Fruit fly (Drosophila melanogaster) whole organism, prepupa: ENCODE data around the gene Proc-R.

Experiments used
- CG10631 ChIP-seq: fragments of 200-800 bp; sonication (Bioruptor generic); optimal IDR thresholded peaks from 2 replicates; lab custom pipeline; 2016; ENCODE audit warnings: missing biosample characterization, missing genetic modification characterization
- CG10669 ChIP-seq: fragments of 200-800 bp; sonication (Bioruptor generic); optimal IDR thresholded peaks from 3 replicates; lab custom pipeline; 2018; ENCODE audit warnings: missing biosample characterization, mild to moderate bottlenecking, missing genetic modification characterization, moderate library complexity
- CG11294 ChIP-seq: fragments of 200-800 bp; sonication (Bioruptor generic); IDR thresholded peaks from 2 replicates; pipeline ENCODE4 v1.3.6; 2022; ENCODE audit warnings: missing biosample characterization, missing genetic modification characterization
- CG15336 ChIP-seq: fragments of 200-800 bp; sonication (Bioruptor generic); IDR thresholded peaks from 2 replicates; pipeline ENCODE4 v1.3.6; 2022; ENCODE audit warnings: missing biosample characterization, missing genetic modification characterization
- CG1621 ChIP-seq: fragments of 200-800 bp; sonication (Bioruptor generic); optimal IDR thresholded peaks from 3 replicates; lab custom pipeline; 2018; ENCODE audit warnings: missing biosample characterization, mild to moderate bottlenecking, missing genetic modification characterization
- CG3032 ChIP-seq: fragments of 200-800 bp; optimal IDR thresholded peaks from 2 replicates; lab custom pipeline; 2019; ENCODE audit warnings: missing biosample characterization, mild to moderate bottlenecking, missing genetic modification characterization, moderate library complexity
- CG32006 ChIP-seq: fragments of 200-800 bp; sonication (Bioruptor generic); optimal IDR thresholded peaks from 3 replicates; lab custom pipeline; 2017; ENCODE audit warnings: missing biosample characterization, mild to moderate bottlenecking, missing genetic modification characterization
- CG4318 ChIP-seq: fragments of 200-800 bp; sonication (Bioruptor generic); optimal IDR thresholded peaks from 3 replicates; lab custom pipeline; 2017; ENCODE audit warnings: missing biosample characterization, mild to moderate bottlenecking, missing genetic modification characterization
- CG6163 ChIP-seq: fragments of 200-800 bp; sonication (Bioruptor generic); IDR thresholded peaks from 3 replicates; pipeline ENCODE4 v1.3.6; 2022; ENCODE audit warnings: missing biosample characterization, missing genetic modification characterization
- CG6276 ChIP-seq: fragments of 200-800 bp; sonication (Bioruptor generic); optimal IDR thresholded peaks from 2 replicates; lab custom pipeline; 2017; ENCODE audit warnings: missing biosample characterization, mild to moderate bottlenecking, missing genetic modification characterization
- CG6792 ChIP-seq: fragments of 200-800 bp; sonication (Bioruptor generic); optimal IDR thresholded peaks from 3 replicates; lab custom pipeline; 2016; ENCODE audit warnings: missing biosample characterization, missing genetic modification characterization
- CG6808 ChIP-seq: fragments of 200-800 bp; sonication (Bioruptor generic); optimal IDR thresholded peaks from 3 replicates; lab custom pipeline; 2017; ENCODE audit warnings: missing biosample characterization, missing genetic modification characterization, mild to moderate bottlenecking, moderate library complexity, missing genetic modification reagents
- CG6854 ChIP-seq: fragments of 200-800 bp; sonication (Bioruptor generic); optimal IDR thresholded peaks from 2 replicates; lab custom pipeline; 2017; ENCODE audit warnings: missing biosample characterization, mild to moderate bottlenecking, missing genetic modification characterization
- CG8119 ChIP-seq: fragments of 200-800 bp; sonication (Bioruptor generic); IDR thresholded peaks from 3 replicates; pipeline ENCODE4 v1.3.6; 2022; ENCODE audit warnings: missing biosample characterization, missing genetic modification characterization
- CG8319 ChIP-seq: fragments of 200-800 bp; sonication (Bioruptor generic); optimal IDR thresholded peaks from 3 replicates; lab custom pipeline; 2016; ENCODE audit warnings: missing biosample characterization, missing genetic modification characterization
- CG9139 ChIP-seq: fragments of 200-800 bp; sonication (Bioruptor generic); optimal IDR thresholded peaks from 3 replicates; lab custom pipeline; 2017; ENCODE audit warnings: missing biosample characterization, mild to moderate bottlenecking, missing genetic modification characterization
- Eip78C ChIP-seq: fragments of 200-800 bp; sonication (Bioruptor generic); peaks from one replicate; lab custom pipeline; 2016; ENCODE audit warnings: missing biosample characterization, missing genetic modification characterization
- Eip93F ChIP-seq: fragments of 200-800 bp; sonication (Bioruptor generic); optimal IDR thresholded peaks from 2 replicates; lab custom pipeline; 2016; ENCODE audit warnings: missing biosample characterization, mild to moderate bottlenecking, missing genetic modification characterization
- Ets21C ChIP-seq: fragments of 200-800 bp; sonication (Bioruptor generic); optimal IDR thresholded peaks from 3 replicates; lab custom pipeline; 2016; ENCODE audit warnings: missing biosample characterization, missing genetic modification characterization
- Ets96B ChIP-seq: fragments of 200-800 bp; optimal IDR thresholded peaks from 2 replicates; lab custom pipeline; 2019; ENCODE audit warnings: missing biosample characterization, mild to moderate bottlenecking, missing genetic modification characterization, moderate library complexity
- Gug ChIP-seq: fragments of 200-800 bp; sonication (Bioruptor generic); IDR thresholded peaks from 2 replicates; pipeline ENCODE4 v1.3.6; 2022; ENCODE audit warnings: missing biosample characterization, missing genetic modification characterization
- Hr39 ChIP-seq: fragments of 200-800 bp; sonication (Bioruptor generic); optimal IDR thresholded peaks from 2 replicates; lab custom pipeline; 2016; ENCODE audit warnings: missing biosample characterization, missing genetic modification characterization
- Hr4 ChIP-seq: fragments of 200-800 bp; sonication (Bioruptor generic); optimal IDR thresholded peaks from 3 replicates; lab custom pipeline; 2016; ENCODE audit warnings: missing biosample characterization, missing genetic modification characterization
- Lpt ChIP-seq: fragments of 200-800 bp; sonication (Bioruptor generic); optimal IDR thresholded peaks from 3 replicates; lab custom pipeline; 2016; ENCODE audit warnings: missing biosample characterization, missing genetic modification characterization
- OdsH ChIP-seq: fragments of 200-800 bp; sonication (Bioruptor generic); optimal IDR thresholded peaks from 3 replicates; lab custom pipeline; 2016; ENCODE audit warnings: missing biosample characterization, missing genetic modification characterization
- Smox ChIP-seq: fragments of 200-800 bp; sonication (Bioruptor generic); optimal IDR thresholded peaks from 3 replicates; lab custom pipeline; 2016; ENCODE audit warnings: missing biosample characterization, missing genetic modification characterization
- Sox102F ChIP-seq: fragments of 200-800 bp; sonication (Bioruptor generic); optimal IDR thresholded peaks from 2 replicates; lab custom pipeline; 2016; ENCODE audit warnings: missing biosample characterization, mild to moderate bottlenecking, missing genetic modification characterization
- Sox14 ChIP-seq: fragments of 200-800 bp; sonication (Bioruptor generic); optimal IDR thresholded peaks from 3 replicates; lab custom pipeline; 2016; ENCODE audit warnings: missing biosample characterization, missing genetic modification characterization
- Sox15 ChIP-seq: fragments of 200-800 bp; sonication (Bioruptor generic); optimal IDR thresholded peaks from 3 replicates; lab custom pipeline; 2016; ENCODE audit warnings: missing biosample characterization, missing genetic modification characterization
- acj6 ChIP-seq: fragments of 200-800 bp; sonication (Bioruptor generic); optimal IDR thresholded peaks from 3 replicates; lab custom pipeline; 2016; ENCODE audit warnings: missing biosample characterization, missing genetic modification characterization
- dac ChIP-seq: fragments of 200-800 bp; sonication (Bioruptor generic); optimal IDR thresholded peaks from 2 replicates; lab custom pipeline; 2017; ENCODE audit warnings: missing biosample characterization, mild to moderate bottlenecking, missing genetic modification characterization
- dsx ChIP-seq: fragments of 200-800 bp; optimal IDR thresholded peaks from 3 replicates; lab custom pipeline; 2019; ENCODE audit warnings: missing biosample characterization, mild to moderate bottlenecking, missing genetic modification characterization, moderate library complexity; ENCODE audit not compliant: poor library complexity, severe bottlenecking
- eg ChIP-seq: fragments of 200-800 bp; sonication (Bioruptor generic); IDR thresholded peaks from 3 replicates; pipeline ENCODE4 v1.3.6; 2022; ENCODE audit warnings: missing biosample characterization, missing genetic modification characterization
- esn ChIP-seq: fragments of 200-800 bp; sonication (Bioruptor generic); optimal IDR thresholded peaks from 2 replicates; lab custom pipeline; 2016; ENCODE audit warnings: missing biosample characterization, mild to moderate bottlenecking, missing genetic modification characterization, moderate library complexity
- fd59A ChIP-seq: fragments of 200-800 bp; sonication (Bioruptor generic); optimal IDR thresholded peaks from 2 replicates; lab custom pipeline; 2017; ENCODE audit warnings: missing biosample characterization, mild to moderate bottlenecking, missing genetic modification characterization, missing genetic modification reagents
- fd85E ChIP-seq: fragments of 200-800 bp; sonication (Bioruptor generic); optimal IDR thresholded peaks from 3 replicates; lab custom pipeline; 2016; ENCODE audit warnings: missing biosample characterization, missing genetic modification characterization
- fkh ChIP-seq: fragments of 200-800 bp; sonication (Bioruptor generic); optimal IDR thresholded peaks from 3 replicates; lab custom pipeline; 2017; ENCODE audit warnings: missing biosample characterization, mild to moderate bottlenecking, missing genetic modification characterization, moderate library complexity
- net ChIP-seq: fragments of 200-800 bp; sonication (Bioruptor generic); optimal IDR thresholded peaks from 3 replicates; lab custom pipeline; 2016; ENCODE audit warnings: missing biosample characterization, missing genetic modification characterization
- pdm3 ChIP-seq: fragments of 200-800 bp; sonication (Bioruptor generic); optimal IDR thresholded peaks from 3 replicates; lab custom pipeline; 2016; ENCODE audit warnings: missing biosample characterization, missing genetic modification characterization
- spab ChIP-seq: fragments of 200-800 bp; sonication (Bioruptor generic); optimal IDR thresholded peaks from 2 replicates; lab custom pipeline; 2017; ENCODE audit warnings: missing biosample characterization, mild to moderate bottlenecking, missing genetic modification characterization, missing genetic modification reagents
- ss ChIP-seq, 2 experiments: fragments of 200-800 bp; sonication (Bioruptor generic); optimal IDR thresholded peaks; 2 replicates in 1 of 2; 3 replicates in 1 of 2; lab custom pipeline; 2017 to 2018; ENCODE audit warnings: mild to moderate bottlenecking in 2 of 2, missing biosample characterization in 2 of 2, missing genetic modification characterization in 2 of 2, moderate library complexity in 1 of 2
- svp ChIP-seq: fragments of 200-800 bp; sonication (Bioruptor generic); peaks from one replicate; lab custom pipeline; 2016; ENCODE audit warnings: missing biosample characterization, missing genetic modification characterization
- topi ChIP-seq: fragments of 200-800 bp; sonication (Bioruptor generic); optimal IDR thresholded peaks from 3 replicates; lab custom pipeline; 2016; ENCODE audit warnings: missing biosample characterization, missing genetic modification characterization
- vri ChIP-seq: fragments of 200-800 bp; sonication (Bioruptor generic); optimal IDR thresholded peaks from 3 replicates; lab custom pipeline; 2016; ENCODE audit warnings: missing biosample characterization, mild to moderate bottlenecking, missing genetic modification characterization

Proc-R gene

dm6 chrX:4666650-4667360, 40.9 kb upstream of the Proc-R start, which contains the start of gene CG3009 (continued):
- TF ChIP-seq ss (GFP tag; optimal IDR thresholded peaks at IDR 0.05; lab: Kevin White, UChicago) (peak; percentile 92 to 97), CG10669 (GFP tag; lab: Kevin White, UChicago) (peak; percentile 96), svp (peak; percentile 99), Gug (GFP tag; lab: Robert Waterston, UW) (peak; percentile 96), Eip93F (peak; percentile 79), Sox15 (GFP tag; lab: Kevin White, UChicago) (peak; percentile 96), eg (GFP tag; lab: Robert Waterston, UW) (peak; percentile 98), CG10631 (peak; percentile 97), CG15336 (GFP tag; lab: Robert Waterston, UW) (peak; percentile 98), Lpt (GFP tag; lab: Kevin White, UChicago) (peak; percentile 96), CG6854 (GFP tag; lab: Kevin White, UChicago) (peak; percentile 96), CG6792 (GFP tag; lab: Kevin White, UChicago) (peak; percentile 99), Hr39 (GFP tag; lab: Kevin White, UChicago) (peak; percentile 98), Hr4 (GFP tag; lab: Kevin White, UChicago) (peak; percentile 97), CG11294 (GFP tag; lab: Robert Waterston, UW) (peak; percentile 93), pdm3 (peak; percentile 98)
- TF ChIP-seq, all 60 proteins: peak for 60

- peak; percentile 10 for TF ChIP-seq CG32006 (GFP tag; lab: Kevin White, UChicago)
- no peak for TF ChIP-seq fd85E (GFP tag; lab: Kevin White, UChicago)
- peak; percentile 41; the same call in 1 of the 3 replicates for TF ChIP-seq CG8119 (GFP tag; lab: Robert Waterston, UW)
- no peak for TF ChIP-seq CG8319 (GFP tag; lab: Kevin White, UChicago)
- TF ChIP-seq CG15336 (GFP tag; lab: Robert Waterston, UW): 0 out of 2 replicates have a peak, but pooled peaks have one; percentile 36
- TF ChIP-seq fkh (GFP tag; lab: Kevin White, UChicago): peak; percentile 1
- TF ChIP-seq Eip93F: no peak
- 0 out of 3 replicates have a peak, but pooled peaks have one; percentile 38 for TF ChIP-seq eg (GFP tag; lab: Robert Waterston, UW)
- TF ChIP-seq, all 60 proteins: peak for 5
Observed at dm6 chrX:4669438-4669837, 38.3 kb upstream of the Proc-R start.

dm6 chrX:4671194-4671626, 36.5 kb upstream of the Proc-R start:
- TF ChIP-seq CG8119 (GFP tag; lab: Robert Waterston, UW): no peak
- no peak for TF ChIP-seq net (GFP tag; lab: Kevin White, UChicago)
- no peak for TF ChIP-seq CG1621 (tag; lab: Kevin White, UChicago)
- no peak for TF ChIP-seq fd85E (GFP tag; lab: Kevin White, UChicago)
- TF ChIP-seq Sox102F (GFP tag; lab: Kevin White, UChicago): peak; percentile 2
- no peak for TF ChIP-seq Gug (GFP tag; lab: Robert Waterston, UW)
- TF ChIP-seq pdm3: no peak
- peak; percentile 11 to 65 for TF ChIP-seq ss (GFP tag; optimal IDR thresholded peaks at IDR 0.05; lab: Kevin White, UChicago)
- TF ChIP-seq Eip93F: no peak
- TF ChIP-seq Eip78C: peak; percentile 23
- TF ChIP-seq CG4318 (GFP tag; lab: Kevin White, UChicago): no peak
- TF ChIP-seq CG10631: no peak
- peak; percentile 42 for TF ChIP-seq CG9139
- no peak for TF ChIP-seq vri
- TF ChIP-seq CG3032 (tag; lab: Kevin White, UChicago): no peak
- TF ChIP-seq acj6: no peak
- TF ChIP-seq OdsH: no peak
- no peak for TF ChIP-seq fd59A (GFP tag; lab: Kevin White, UChicago)
- TF ChIP-seq CG6163 (GFP tag; lab: Robert Waterston, UW): peak; percentile 53
- TF ChIP-seq CG15336 (GFP tag; lab: Robert Waterston, UW): no peak
- no peak for TF ChIP-seq Smox (GFP tag; lab: Kevin White, UChicago)
- TF ChIP-seq spab (GFP tag; lab: Kevin White, UChicago): no peak
- TF ChIP-seq Hr4 (GFP tag; lab: Kevin White, UChicago): no peak
- TF ChIP-seq CG6792 (GFP tag; lab: Kevin White, UChicago): no peak
- TF ChIP-seq CG6854 (GFP tag; lab: Kevin White, UChicago): no peak
- no peak for TF ChIP-seq Ets96B
- TF ChIP-seq dac (GFP tag; lab: Kevin White, UChicago): no peak
- TF ChIP-seq fkh (GFP tag; lab: Kevin White, UChicago): peak; percentile 0
- TF ChIP-seq Ets21C (GFP tag; lab: Kevin White, UChicago): no peak
- TF ChIP-seq CG6276: no peak
- no peak for TF ChIP-seq esn (GFP tag; lab: Kevin White, UChicago)
- no peak for TF ChIP-seq Sox14 (GFP tag; lab: Kevin White, UChicago)
- TF ChIP-seq topi (GFP tag; lab: Kevin White, UChicago): no peak
- TF ChIP-seq CG6808 (GFP tag; lab: Kevin White, UChicago): peak; percentile 53
- no peak for TF ChIP-seq dsx (GFP tag; lab: Kevin White, UChicago)
